Worm (Caenorhabditis elegans) whole organism, L4/young adult: Measurements from ENCODE around the gene F52B11.5.
A peak's percentile ranks its signal among the peaks of the same experiment; 100 is the strongest.

ENCODE experiments used
- W03F9.2 ChIP-seq: fragments of 150-350 bp; optimal IDR thresholded peaks from 2 replicates; lab custom pipeline; 2014; ENCODE audit warnings: missing biosample characterization, missing genetic modification characterization
- dao-5 ChIP-seq: sonication (generic microtip); optimal IDR thresholded peaks from 2 replicates; lab custom pipeline; 2016; ENCODE audit warnings: missing genotype, missing genetic modification characterization, moderate library complexity, missing compliant biosample characterization
- him-1 ChIP-seq: sonication (generic microtip); optimal IDR thresholded peaks from 2 replicates; lab custom pipeline; 2016; ENCODE audit warnings: missing genotype, missing genetic modification reagents, missing genetic modification characterization, missing compliant biosample characterization

Gene F52B11.5

ce11 chrIV:14103054-14103453 lies at the start of gene F52B11.5:
TSS of gene F52B11.5 (minus strand) at chrIV:14103231.
- TF ChIP-seq W03F9.2 (tag; lab: Kevin White, UChicago) (no peak), dao-5 (tag; lab: Kevin White, UChicago) (no peak), him-1 (tag; lab: Kevin White, UChicago) (no peak)

- TF ChIP-seq W03F9.2 (tag; lab: Kevin White, UChicago) (no peak), dao-5 (tag; lab: Kevin White, UChicago) (no peak), him-1 (tag; lab: Kevin White, UChicago) (no peak)
These were observed 42.6 kb upstream of the F52B11.5 start, which contains the start of gene oac-37 for ce11 chrIV:14145594-14145993. TSS of gene oac-37 (plus strand) at chrIV:14145894.

ce11 chrIV:14143042-14143441 lies 40.0 kb upstream of the F52B11.5 start:
- no peak for TF ChIP-seq W03F9.2 (tag; lab: Kevin White, UChicago)
- no peak for TF ChIP-seq dao-5 (tag; lab: Kevin White, UChicago)

ce11 chrIV:14137063-14137462 lies 34.0 kb upstream of the F52B11.5 start, which contains the start of gene srz-31:
TSS of gene srz-31 (plus strand) at chrIV:14137363.
- TF ChIP-seq dao-5 (tag; lab: Kevin White, UChicago): no peak
- no peak for TF ChIP-seq him-1 (tag; lab: Kevin White, UChicago)

- TF ChIP-seq him-1 (tag; lab: Kevin White, UChicago) (no peak), dao-5 (tag; lab: Kevin White, UChicago) (no peak), W03F9.2 (tag; lab: Kevin White, UChicago) (no peak)
These were observed 30.4 kb upstream of the F52B11.5 start for ce11 chrIV:14133400-14133799.

- TF ChIP-seq W03F9.2 (tag; lab: Kevin White, UChicago): no peak
- no peak for TF ChIP-seq dao-5 (tag; lab: Kevin White, UChicago)
- TF ChIP-seq him-1 (tag; lab: Kevin White, UChicago): no peak
These were observed 28.7 kb upstream of the F52B11.5 start, which contains the start of gene srz-59 for ce11 chrIV:14131770-14132169. TSS of gene srz-59 (plus strand) at chrIV:14132070.

- no peak for TF ChIP-seq dao-5 (tag; lab: Kevin White, UChicago)
These were observed 26.1 kb upstream of the F52B11.5 start, which contains the start of gene srz-42 for ce11 chrIV:14129091-14129490. TSS of gene srz-42 (plus strand) at chrIV:14129391.

ce11 chrIV:14127805-14128610 lies 25.0 kb upstream of the F52B11.5 start, which contains the start of gene H12I19.115:
TSS of gene H12I19.115 (minus strand) at chrIV:14127855.
- TF ChIP-seq dao-5 (tag; lab: Kevin White, UChicago): no peak
- TF ChIP-seq W03F9.2 (tag; lab: Kevin White, UChicago): no peak
- TF ChIP-seq him-1 (tag; lab: Kevin White, UChicago): no peak

- TF ChIP-seq W03F9.2 (tag; lab: Kevin White, UChicago) (no peak), him-1 (tag; lab: Kevin White, UChicago) (no peak), dao-5 (tag; lab: Kevin White, UChicago) (no peak)
These were observed 20.9 kb upstream of the F52B11.5 start, which contains the start of gene nkcc-1 for ce11 chrIV:14123956-14124355. TSS of gene nkcc-1 (minus strand) at chrIV:14124056.

ce11 chrIV:14119327-14119726 lies 16.3 kb upstream of the F52B11.5 start:
- TF ChIP-seq dao-5 (tag; lab: Kevin White, UChicago): no peak
- TF ChIP-seq W03F9.2 (tag; lab: Kevin White, UChicago): no peak
- no peak for TF ChIP-seq him-1 (tag; lab: Kevin White, UChicago)

ce11 chrIV:14115556-14115955 lies 12.5 kb upstream of the F52B11.5 start:
- TF ChIP-seq him-1 (tag; lab: Kevin White, UChicago): no peak
- TF ChIP-seq W03F9.2 (tag; lab: Kevin White, UChicago): peak; percentile 45
- TF ChIP-seq dao-5 (tag; lab: Kevin White, UChicago): no peak

ce11 chrIV:14115045-14115444 lies 12.0 kb upstream of the F52B11.5 start:
- TF ChIP-seq him-1 (tag; lab: Kevin White, UChicago) (no peak), dao-5 (tag; lab: Kevin White, UChicago) (no peak), W03F9.2 (tag; lab: Kevin White, UChicago) (no peak)

ce11 chrIV:14114357-14114756 lies 11.3 kb upstream of the F52B11.5 start:
- TF ChIP-seq dao-5 (tag; lab: Kevin White, UChicago): no peak
- no peak for TF ChIP-seq him-1 (tag; lab: Kevin White, UChicago)
- no peak for TF ChIP-seq W03F9.2 (tag; lab: Kevin White, UChicago)

ce11 chrIV:14113621-14114020 lies 10.6 kb upstream of the F52B11.5 start:
- no peak for TF ChIP-seq him-1 (tag; lab: Kevin White, UChicago)
